Fruit fly (Drosophila melanogaster): ENCODE data around the gene CG13912.

dm6 chr3L:1203855-1204431, 14.6 kb downstream of the CG13912 start:
- TF ChIP-seq OdsH (GFP tag; optimal IDR thresholded peaks at IDR 0.05) (no peak), Hr78 (GFP tag; optimal IDR thresholded peaks at IDR 0.05) (no peak), Abd-B (GFP tag; optimal IDR thresholded peaks at IDR 0.05) (no peak), usp (GFP tag; optimal IDR thresholded peaks at IDR 0.05) (no peak), CG32264 (GFP tag; optimal IDR thresholded peaks at IDR 0.05) (no peak), GATAd (GFP tag; optimal IDR thresholded peaks at IDR 0.05) (no peak), Dif (GFP tag; optimal IDR thresholded peaks at IDR 0.05; ENCODE audit: partially characterized antibody) (no peak), sage (GFP tag; optimal IDR thresholded peaks at IDR 0.05) (no peak), h (GFP tag; optimal IDR thresholded peaks at IDR 0.05) (no peak), psq (GFP tag; optimal IDR thresholded peaks at IDR 0.05) (no peak), lola (GFP tag; optimal IDR thresholded peaks at IDR 0.05) (no peak), tai (GFP tag; optimal IDR thresholded peaks at IDR 0.05) (no peak), ey (GFP tag; optimal IDR thresholded peaks at IDR 0.05) (no peak)

Measured in whole organism, wandering third instar larva.